Worm (Caenorhabditis elegans) whole organism, L1 larva: ENCODE results near the gene C17H12.8.

ENCODE experiments used
- C16A3.4 ChIP-seq: fragments of 150-350 bp; optimal IDR thresholded peaks from 2 replicates; lab custom pipeline; 2014; ENCODE audit warnings: missing biosample characterization, missing genetic modification characterization
- aha-1 ChIP-seq: fragments of 150-350 bp; optimal IDR thresholded peaks from 2 replicates; lab custom pipeline; 2014; ENCODE audit warnings: missing biosample characterization, missing genetic modification characterization
- ama-1 ChIP-seq: fragments of 150-350 bp; optimal IDR thresholded peaks from 2 replicates; lab custom pipeline; 2014
- blmp-1 ChIP-seq: fragments of 150-350 bp; optimal IDR thresholded peaks from 2 replicates; lab custom pipeline; 2014; ENCODE audit warnings: missing biosample characterization, missing genetic modification characterization
- ceh-63 ChIP-seq: fragments of 200-800 bp; sonication (Bioruptor generic); optimal IDR thresholded peaks from 2 replicates; lab custom pipeline; 2018; ENCODE audit warnings: mild to moderate bottlenecking, missing genetic modification characterization, missing compliant biosample characterization
- ceh-8 ChIP-seq: fragments of 200-800 bp; sonication (Bioruptor generic); optimal IDR thresholded peaks from 2 replicates; lab custom pipeline; 2018; ENCODE audit warnings: mild to moderate bottlenecking, missing genetic modification characterization, moderate library complexity, missing compliant biosample characterization
- ces-1 ChIP-seq: fragments of 150-350 bp; optimal IDR thresholded peaks from 2 replicates; lab custom pipeline; 2014; ENCODE audit warnings: missing biosample characterization, missing genetic modification reagents, missing genetic modification characterization
- dpl-1 ChIP-seq, 3 experiments: fragments of 150-350 bp in 2 of 3; sonication (generic microtip) in 1 of 3; optimal IDR thresholded peaks; 2 replicates each; lab custom pipeline; 2014 to 2017; ENCODE audit warnings: missing biosample characterization in 3 of 3, missing genetic modification characterization in 3 of 3, missing genetic modification reagents in 3 of 3
- dsc-1 ChIP-seq: sonication (generic microtip); optimal IDR thresholded peaks from 2 replicates; lab custom pipeline; 2016; ENCODE audit warnings: mild to moderate bottlenecking, missing genetic modification characterization, missing compliant biosample characterization
- efl-1 ChIP-seq, 4 experiments: fragments of 150-350 bp; optimal IDR thresholded peaks in 3 of 4; peaks in 1 of 4; 1 replicate in 1 of 4; 2 replicates in 3 of 4; lab custom pipeline; 2014; ENCODE audit warnings: missing biosample characterization in 2 of 4, missing genetic modification characterization in 2 of 4, missing genetic modification reagents in 2 of 4
- efl-3 ChIP-seq: fragments of 200-800 bp; sonication (Bioruptor generic); optimal IDR thresholded peaks from 2 replicates; lab custom pipeline; 2018; ENCODE audit warnings: mild to moderate bottlenecking, missing genetic modification characterization, missing compliant biosample characterization
- elt-2 ChIP-seq: sonication (generic microtip); optimal IDR thresholded peaks from 2 replicates; lab custom pipeline; 2016; ENCODE audit warnings: missing genetic modification characterization, mild to moderate bottlenecking, inconsistent platforms, missing compliant biosample characterization, missing genetic modification reagents
- elt-3 ChIP-seq, 6 experiments: fragments of 150-350 bp in 1 of 6; sonication (generic microtip); optimal IDR thresholded peaks; 2 replicates each; lab custom pipeline; 2017 to 2018; ENCODE audit warnings: missing biosample characterization in 6 of 6, missing genetic modification characterization in 6 of 6, inconsistent platforms in 1 of 6
- fkh-4 ChIP-seq: sonication (generic microtip); optimal IDR thresholded peaks from 2 replicates; lab custom pipeline; 2016; ENCODE audit warnings: missing compliant biosample characterization, missing genetic modification characterization, borderline replicate concordance
- fkh-8 ChIP-seq: sonication (generic microtip); optimal IDR thresholded peaks from 2 replicates; lab custom pipeline; 2016; ENCODE audit warnings: mild to moderate bottlenecking, missing genetic modification characterization, missing compliant biosample characterization
- grh-1 ChIP-seq: fragments of 200-800 bp; sonication (Bioruptor generic); IDR thresholded peaks from 2 replicates; pipeline ENCODE4 v1.3.6; 2022; ENCODE audit warnings: missing genetic modification reagents, missing genetic modification characterization, missing compliant biosample characterization
- hlh-4 ChIP-seq: sonication (generic microtip); optimal IDR thresholded peaks from 2 replicates; lab custom pipeline; 2016; ENCODE audit warnings: mild to moderate bottlenecking, missing genetic modification characterization, missing compliant biosample characterization
- hpl-2 ChIP-seq: fragments of 150-350 bp; optimal IDR thresholded peaks from 2 replicates; lab custom pipeline; 2014; ENCODE audit warnings: missing biosample characterization, missing genetic modification reagents, missing genetic modification characterization
- isw-1 ChIP-seq: fragments of 200-800 bp; sonication (Bioruptor generic); IDR thresholded peaks from 2 replicates; pipeline ENCODE4 v1.3.6; 2022; ENCODE audit warnings: missing genetic modification characterization, missing compliant biosample characterization
- lin-13 ChIP-seq: fragments of 150-350 bp; optimal IDR thresholded peaks from 2 replicates; lab custom pipeline; 2014; ENCODE audit warnings: missing biosample characterization, missing genetic modification reagents, missing genetic modification characterization
- lin-14 ChIP-seq: fragments of 200-800 bp; sonication (Bioruptor generic); optimal IDR thresholded peaks from 2 replicates; lab custom pipeline; 2018; ENCODE audit warnings: mild to moderate bottlenecking, missing genetic modification characterization, moderate library complexity, missing compliant biosample characterization
- lin-35 ChIP-seq, 2 experiments: fragments of 150-350 bp; optimal IDR thresholded peaks; 2 replicates each; lab custom pipeline; 2014; ENCODE audit warnings: missing biosample characterization in 2 of 2, missing genetic modification characterization in 2 of 2, missing genetic modification reagents in 2 of 2
- lir-3 ChIP-seq: sonication (generic microtip); optimal IDR thresholded peaks from 2 replicates; lab custom pipeline; 2016; ENCODE audit warnings: mild to moderate bottlenecking, missing genetic modification characterization, moderate library complexity, missing compliant biosample characterization; ENCODE audit not compliant: poor library complexity
- mab-9 ChIP-seq: fragments of 200-800 bp; sonication (Bioruptor generic); IDR thresholded peaks from 2 replicates; pipeline ENCODE4 v1.3.6; 2022; ENCODE audit warnings: missing genetic modification reagents, missing genetic modification characterization, missing compliant biosample characterization
- mef-2 ChIP-seq: fragments of 150-350 bp; optimal IDR thresholded peaks from 2 replicates; lab custom pipeline; 2014; ENCODE audit warnings: missing biosample characterization, missing genetic modification characterization
- mep-1 ChIP-seq: fragments of 150-350 bp; optimal IDR thresholded peaks from 2 replicates; lab custom pipeline; 2014; ENCODE audit warnings: missing biosample characterization, missing genetic modification characterization
- nhr-19 ChIP-seq: fragments of 200-800 bp; sonication (Bioruptor generic); conservative IDR thresholded peaks from 2 replicates; pipeline ENCODE4 v1.3.6; 2022; ENCODE audit warnings: missing genetic modification characterization, missing compliant biosample characterization
- nhr-20 ChIP-seq: sonication (generic microtip); optimal IDR thresholded peaks from 2 replicates; lab custom pipeline; 2016; ENCODE audit warnings: mild to moderate bottlenecking, missing genetic modification characterization, missing compliant biosample characterization
- nhr-237 ChIP-seq: fragments of 150-350 bp; optimal IDR thresholded peaks from 2 replicates; lab custom pipeline; 2014; ENCODE audit warnings: missing biosample characterization, missing genetic modification characterization
- nhr-71 ChIP-seq: sonication (generic microtip); optimal IDR thresholded peaks from 2 replicates; lab custom pipeline; 2016; ENCODE audit warnings: mild to moderate bottlenecking, missing genetic modification characterization, moderate library complexity, missing compliant biosample characterization
- nhr-84 ChIP-seq: sonication (generic microtip); optimal IDR thresholded peaks from 2 replicates; lab custom pipeline; 2017; ENCODE audit warnings: missing biosample characterization, missing genetic modification characterization
- nhr-85 ChIP-seq: sonication (generic microtip); peaks from one replicate; lab custom pipeline; 2016; ENCODE audit warnings: missing genetic modification characterization, inconsistent platforms, missing compliant biosample characterization
- nhr-90 ChIP-seq: sonication (generic microtip); optimal IDR thresholded peaks from 2 replicates; lab custom pipeline; 2016; ENCODE audit warnings: mild to moderate bottlenecking, missing genetic modification characterization, missing compliant biosample characterization; ENCODE audit not compliant: poor library complexity
- pax-3 ChIP-seq: fragments of 200-800 bp; sonication (Bioruptor generic); optimal IDR thresholded peaks from 2 replicates; lab custom pipeline; 2018; ENCODE audit warnings: mild to moderate bottlenecking, missing genetic modification characterization, moderate library complexity, missing compliant biosample characterization
- rnt-1 ChIP-seq: sonication (generic microtip); optimal IDR thresholded peaks from 2 replicates; lab custom pipeline; 2016; ENCODE audit warnings: mild to moderate bottlenecking, missing genetic modification characterization, moderate library complexity, missing compliant biosample characterization
- snpc-4 ChIP-seq: fragments of 150-350 bp; optimal IDR thresholded peaks from 2 replicates; lab custom pipeline; 2014; ENCODE audit warnings: missing biosample characterization, missing genetic modification characterization
- snu-23 ChIP-seq: sonication (generic microtip); optimal IDR thresholded peaks from 2 replicates; lab custom pipeline; 2016; ENCODE audit warnings: missing genetic modification characterization, missing compliant biosample characterization
- sox-4 ChIP-seq: sonication (generic microtip); optimal IDR thresholded peaks from 2 replicates; lab custom pipeline; 2016; ENCODE audit warnings: missing genetic modification characterization, missing compliant biosample characterization
- sptf-1 ChIP-seq: fragments of 150-350 bp; optimal IDR thresholded peaks from 2 replicates; lab custom pipeline; 2014; ENCODE audit warnings: missing biosample characterization, missing genetic modification characterization
- sup-37 ChIP-seq: fragments of 200-800 bp; sonication (Bioruptor generic); optimal IDR thresholded peaks from 2 replicates; lab custom pipeline; 2018; ENCODE audit warnings: mild to moderate bottlenecking, missing genetic modification characterization, missing compliant biosample characterization
- swsn-7 ChIP-seq: sonication (generic microtip); optimal IDR thresholded peaks from 2 replicates; lab custom pipeline; 2016; ENCODE audit warnings: missing genetic modification characterization, missing compliant biosample characterization
- tbx-2 ChIP-seq: sonication (generic microtip); optimal IDR thresholded peaks from 2 replicates; lab custom pipeline; 2016; ENCODE audit warnings: missing genetic modification characterization, missing compliant biosample characterization
- tlp-1 ChIP-seq: fragments of 150-350 bp; optimal IDR thresholded peaks from 2 replicates; lab custom pipeline; 2014; ENCODE audit warnings: missing biosample characterization, missing genetic modification characterization
- unc-130 ChIP-seq: fragments of 150-350 bp; optimal IDR thresholded peaks from 2 replicates; lab custom pipeline; 2017; ENCODE audit warnings: missing biosample characterization, missing genetic modification characterization, inconsistent platforms
- vab-15 ChIP-seq: sonication (generic microtip); optimal IDR thresholded peaks from 2 replicates; lab custom pipeline; 2017; ENCODE audit warnings: missing genotype, mild to moderate bottlenecking, missing genetic modification characterization, missing compliant biosample characterization
- zag-1 ChIP-seq: fragments of 150-350 bp; optimal IDR thresholded peaks from 2 replicates; lab custom pipeline; 2014; ENCODE audit warnings: missing biosample characterization, missing genetic modification characterization
- ztf-11 ChIP-seq, 2 experiments: sonication (generic microtip); optimal IDR thresholded peaks; 2 replicates each; lab custom pipeline; 2016 to 2017; ENCODE audit warnings: missing genetic modification characterization in 2 of 2, missing biosample characterization in 1 of 2, missing compliant biosample characterization in 1 of 2

Gene C17H12.8

ce11 chrIV:6839091-6839522 lies 20.6 kb downstream of the C17H12.8 start (continued):
- TF ChIP-seq elt-2 (tag; lab: Kevin White, UChicago), result peak; percentile 92
- TF ChIP-seq unc-130 (tag; lab: Kevin White, UChicago), result no peak
- peak; percentile 91 for TF ChIP-seq tbx-2 (tag; lab: Kevin White, UChicago)
- no peak for TF ChIP-seq C16A3.4 (tag; lab: Kevin White, UChicago)
- peak; percentile 18 for TF ChIP-seq sox-4 (tag; lab: Kevin White, UChicago)
- TF ChIP-seq tlp-1 (tag; lab: Kevin White, UChicago), result no peak
- TF ChIP-seq zag-1 (tag; lab: Kevin White, UChicago), result peak; percentile 73
- TF ChIP-seq nhr-20 (tag; lab: Kevin White, UChicago), result peak; percentile 88
- no peak for TF ChIP-seq ces-1 (GFP tag; lab: Kevin White, UChicago)
- no peak for TF ChIP-seq snpc-4 (tag; lab: Kevin White, UChicago)
- peak; percentile 24 for TF ChIP-seq aha-1 (tag; lab: Kevin White, UChicago)
- TF ChIP-seq pax-3 (tag; lab: Kevin White, UChicago), result peak; percentile 31
- TF ChIP-seq nhr-71 (tag; lab: Kevin White, UChicago), result peak; percentile 96
- no peak for TF ChIP-seq hpl-2 (GFP tag; lab: Kevin White, UChicago)
- peak; percentile 69 for TF ChIP-seq nhr-85 (tag; lab: Kevin White, UChicago)
- peak; percentile 76 for TF ChIP-seq nhr-19 (GFP tag; lab: Robert Waterston, UW)
- no peak for TF ChIP-seq ceh-63
- peak; percentile 67 for TF ChIP-seq isw-1 (GFP tag; lab: Robert Waterston, UW)
- TF ChIP-seq lin-13 (GFP tag; lab: Kevin White, UChicago), result peak; percentile 58
- TF ChIP-seq sptf-1 (tag; lab: Kevin White, UChicago), result no peak
- no peak for TF ChIP-seq vab-15 (tag; lab: Kevin White, UChicago)
- peak; percentile 72 to 74 for TF ChIP-seq efl-1 (optimal IDR thresholded peaks at IDR 0.05; lab: Kevin White, UChicago)
- peak; percentile 40 to 90 for TF ChIP-seq efl-1 (GFP tag; optimal IDR thresholded peaks at IDR 0.05 in 1 of 2; lab: Kevin White, UChicago)
- peak; percentile 59 for TF ChIP-seq mep-1 (tag; lab: Kevin White, UChicago)
- TF ChIP-seq hlh-4, result no peak
- no peak for TF ChIP-seq ztf-11 (tag; optimal IDR thresholded peaks at IDR 0.05; lab: Kevin White, UChicago)
- no peak for TF ChIP-seq grh-1 (GFP tag; lab: Robert Waterston, UW)
- peak; percentile 34 for TF ChIP-seq nhr-237 (tag; lab: Kevin White, UChicago)
- peak; percentile 99 for TF ChIP-seq lin-14
- TF ChIP-seq ceh-8 (GFP tag; lab: Kevin White, UChicago), result peak; percentile 19
- TF ChIP-seq ama-1, result no peak
- TF ChIP-seq mef-2 (tag; lab: Kevin White, UChicago), result peak; percentile 15
- no peak for TF ChIP-seq nhr-84 (tag; lab: Kevin White, UChicago)

ce11 chrIV:6841562-6842282 lies 23.2 kb downstream of the C17H12.8 start:
- TF ChIP-seq fkh-8 (tag; lab: Kevin White, UChicago), result no peak
- TF ChIP-seq nhr-90 (tag; lab: Kevin White, UChicago), result no peak
- TF ChIP-seq nhr-85 (tag; lab: Kevin White, UChicago), result peak; percentile 66
- TF ChIP-seq hlh-4, result no peak
- TF ChIP-seq nhr-20 (tag; lab: Kevin White, UChicago), result peak; percentile 27
- TF ChIP-seq efl-3 (GFP tag; lab: Kevin White, UChicago), result no peak
- no peak for TF ChIP-seq lir-3
- TF ChIP-seq lin-35 (GFP tag; optimal IDR thresholded peaks at IDR 0.05; lab: Kevin White, UChicago), result peak in 1 of 2 experiments; percentile 39
- TF ChIP-seq vab-15 (tag; lab: Kevin White, UChicago), result no peak
- no peak for TF ChIP-seq dpl-1 (GFP tag; optimal IDR thresholded peaks at IDR 0.05; lab: Kevin White, UChicago)
- no peak for TF ChIP-seq swsn-7 (tag; lab: Kevin White, UChicago)
- TF ChIP-seq C16A3.4 (tag; lab: Kevin White, UChicago), result no peak
- TF ChIP-seq dsc-1 (tag; lab: Kevin White, UChicago), result peak; percentile 61
- TF ChIP-seq snpc-4 (tag; lab: Kevin White, UChicago), result no peak
- TF ChIP-seq snu-23 (GFP tag; lab: Kevin White, UChicago), result peak; percentile 24
- peak; percentile 67 for TF ChIP-seq elt-2 (tag; lab: Kevin White, UChicago)
- peak in 1 of 6 experiments; percentile 76 for TF ChIP-seq elt-3 (tag; optimal IDR thresholded peaks at IDR 0.05; lab: Kevin White, UChicago)
- no peak for TF ChIP-seq unc-130 (tag; lab: Kevin White, UChicago)
- no peak for TF ChIP-seq nhr-19 (GFP tag; lab: Robert Waterston, UW)
- TF ChIP-seq ama-1, result no peak
- TF ChIP-seq tlp-1 (tag; lab: Kevin White, UChicago), result no peak
- no peak for TF ChIP-seq sup-37 (GFP tag; lab: Kevin White, UChicago)
- TF ChIP-seq fkh-4 (tag; lab: Kevin White, UChicago), result no peak
- peak; percentile 25 for TF ChIP-seq mep-1 (tag; lab: Kevin White, UChicago)
- peak; percentile 88 for TF ChIP-seq blmp-1 (tag; lab: Kevin White, UChicago)
- TF ChIP-seq rnt-1, result no peak
- peak; percentile 42 for TF ChIP-seq lin-14
- no peak for TF ChIP-seq mab-9 (GFP tag; lab: Robert Waterston, UW)
- no peak for TF ChIP-seq mef-2 (tag; lab: Kevin White, UChicago)
